Fruit fly (Drosophila melanogaster): Measurements from ENCODE around the gene mRpL50.
A peak's percentile ranks its signal among the peaks of the same experiment; 100 is the strongest.

dm6 chr3L:7250469-7250868 is 6.7 kb upstream of the mRpL50 start, which contains the start of gene MED4:
- TF ChIP-seq CG12605 (GFP tag; IDR thresholded peaks at IDR 0.05) = peak; percentile 66
- peak; percentile 89 for TF ChIP-seq CG4496 (GFP tag; IDR thresholded peaks at IDR 0.05)
- no peak for TF ChIP-seq Pif1B (GFP tag; optimal IDR thresholded peaks at IDR 0.05)
- peak; percentile 57 for TF ChIP-seq rn (GFP tag; IDR thresholded peaks at IDR 0.05)
- peak; percentile 60; the same call in 2 of the 3 replicates for TF ChIP-seq fd96Ca (GFP tag; IDR thresholded peaks at IDR 0.05)
- no peak for TF ChIP-seq CG14655 (GFP tag; optimal IDR thresholded peaks at IDR 0.05)
- TF ChIP-seq EcR (GFP tag; optimal IDR thresholded peaks at IDR 0.05) = no peak
- TF ChIP-seq Pif1A (GFP tag; optimal IDR thresholded peaks at IDR 0.05) = no peak
- no peak for TF ChIP-seq D1 (tag; optimal IDR thresholded peaks at IDR 0.05)
- no peak for TF ChIP-seq CG10348 (GFP tag; IDR thresholded peaks at IDR 0.05)
- TF ChIP-seq CG32121 (GFP tag; IDR thresholded peaks at IDR 0.05) = peak; percentile 77
- TF ChIP-seq CG13204 (GFP tag; optimal IDR thresholded peaks at IDR 0.05) = no peak
